Fruit fly (Drosophila melanogaster) whole organism, embryonic: ENCODE measurements around the gene ND-39.

Source experiments
- BEAF-32 ChIP-seq: fragments of 200-800 bp; sonication (Bioruptor generic); optimal IDR thresholded peaks from 3 replicates; lab custom pipeline; 2017; ENCODE audit warnings: missing biosample characterization, missing genetic modification characterization, mild to moderate bottlenecking, moderate library complexity, missing genetic modification reagents
- CG11093 ChIP-seq: fragments of 200-800 bp; sonication (Bioruptor generic); IDR thresholded peaks from 3 replicates; pipeline ENCODE4 v1.3.6; 2022; ENCODE audit warnings: missing biosample characterization, missing genetic modification characterization
- CG12155 ChIP-seq: fragments of 200-800 bp; sonication (Bioruptor generic); optimal IDR thresholded peaks from 3 replicates; lab custom pipeline; 2016; ENCODE audit warnings: missing biosample characterization, missing genetic modification characterization
- CG15479 ChIP-seq: fragments of 200-800 bp; sonication (Bioruptor generic); optimal IDR thresholded peaks from 3 replicates; lab custom pipeline; 2019; ENCODE audit warnings: missing biosample characterization, mild to moderate bottlenecking, missing genetic modification characterization, moderate library complexity
- CG15601 ChIP-seq: fragments of 200-800 bp; sonication (Bioruptor generic); optimal IDR thresholded peaks from 3 replicates; lab custom pipeline; 2019; ENCODE audit warnings: missing biosample characterization, mild to moderate bottlenecking, missing genetic modification characterization, moderate library complexity
- CG17385 ChIP-seq: fragments of 200-800 bp; sonication (Bioruptor generic); optimal IDR thresholded peaks from 3 replicates; lab custom pipeline; 2018; ENCODE audit warnings: missing biosample characterization, mild to moderate bottlenecking, missing genetic modification characterization
- CG18599 ChIP-seq: fragments of 200-800 bp; sonication (Bioruptor generic); optimal IDR thresholded peaks from 3 replicates; lab custom pipeline; 2017; ENCODE audit warnings: missing biosample characterization, missing genetic modification characterization, mild to moderate bottlenecking, moderate library complexity, missing genetic modification reagents
- CG2202 ChIP-seq: fragments of 200-800 bp; sonication (Bioruptor generic); optimal IDR thresholded peaks from 2 replicates; lab custom pipeline; 2018; ENCODE audit warnings: missing biosample characterization, mild to moderate bottlenecking, missing genetic modification characterization
- CG31388 ChIP-seq: fragments of 200-800 bp; sonication (Bioruptor generic); optimal IDR thresholded peaks from 2 replicates; lab custom pipeline; 2016; ENCODE audit warnings: missing biosample characterization, missing genetic modification characterization
- CG33557 ChIP-seq: fragments of 200-800 bp; sonication (Bioruptor generic); optimal IDR thresholded peaks from 2 replicates; lab custom pipeline; 2019; ENCODE audit warnings: missing biosample characterization, mild to moderate bottlenecking, missing genetic modification characterization, moderate library complexity
- CG34376 ChIP-seq: fragments of 200-800 bp; sonication (Bioruptor generic); optimal IDR thresholded peaks from 2 replicates; lab custom pipeline; 2018; ENCODE audit warnings: missing biosample characterization, mild to moderate bottlenecking, missing genetic modification characterization
- CG3847 ChIP-seq: fragments of 200-800 bp; sonication (Bioruptor generic); IDR thresholded peaks from 2 replicates; pipeline ENCODE4 v1.3.6; 2022; ENCODE audit warnings: missing biosample characterization, missing genetic modification characterization
- CG4820 ChIP-seq: fragments of 200-800 bp; sonication (Bioruptor generic); optimal IDR thresholded peaks from 3 replicates; lab custom pipeline; 2016; ENCODE audit warnings: missing biosample characterization, missing genetic modification characterization
- CG5180 ChIP-seq: fragments of 200-800 bp; sonication (Bioruptor generic); optimal IDR thresholded peaks from 3 replicates; lab custom pipeline; 2017; ENCODE audit warnings: missing biosample characterization, missing genetic modification characterization, mild to moderate bottlenecking, moderate library complexity, missing genetic modification reagents
- CG6175 ChIP-seq: fragments of 200-800 bp; sonication (Bioruptor generic); IDR thresholded peaks from 3 replicates; pipeline ENCODE4 v1.3.6; 2022; ENCODE audit warnings: missing biosample characterization, missing genetic modification characterization
- CG7745 ChIP-seq: fragments of 200-800 bp; sonication (Bioruptor generic); optimal IDR thresholded peaks from 2 replicates; lab custom pipeline; 2018; ENCODE audit warnings: missing biosample characterization, mild to moderate bottlenecking, missing genetic modification characterization, moderate library complexity
- CG9727 ChIP-seq: fragments of 200-800 bp; sonication (Bioruptor generic); optimal IDR thresholded peaks from 3 replicates; lab custom pipeline; 2017; ENCODE audit warnings: missing biosample characterization, mild to moderate bottlenecking, missing genetic modification characterization
- CoRest ChIP-seq: fragments of 200-800 bp; sonication (Bioruptor generic); optimal IDR thresholded peaks from 3 replicates; lab custom pipeline; 2018; ENCODE audit warnings: missing biosample characterization, mild to moderate bottlenecking, missing genetic modification characterization, moderate library complexity
- CrebB ChIP-seq: fragments of 200-800 bp; sonication (Bioruptor generic); optimal IDR thresholded peaks from 3 replicates; lab custom pipeline; 2018; ENCODE audit warnings: missing biosample characterization, mild to moderate bottlenecking, missing genetic modification characterization
- Ets65A ChIP-seq: fragments of 200-800 bp; sonication (Bioruptor generic); peaks from one replicate; lab custom pipeline; 2016; ENCODE audit warnings: missing biosample characterization, missing genetic modification characterization
- Ets97D ChIP-seq: fragments of 200-800 bp; sonication (Bioruptor generic); optimal IDR thresholded peaks from 3 replicates; lab custom pipeline; 2016; ENCODE audit warnings: missing biosample characterization, missing genetic modification characterization
- HLHmδ ChIP-seq: fragments of 200-800 bp; sonication (Bioruptor generic); optimal IDR thresholded peaks from 2 replicates; lab custom pipeline; 2018; ENCODE audit warnings: missing biosample characterization, mild to moderate bottlenecking, missing genetic modification characterization, moderate library complexity
- Hey ChIP-seq: fragments of 200-800 bp; sonication (Bioruptor generic); optimal IDR thresholded peaks from 3 replicates; lab custom pipeline; 2018; ENCODE audit warnings: missing biosample characterization, mild to moderate bottlenecking, missing genetic modification characterization
- Lpt ChIP-seq: fragments of >200 bp; optimal IDR thresholded peaks from 2 replicates; lab custom pipeline; 2018; ENCODE audit warnings: missing biosample characterization, missing genetic modification characterization
- Ptx1 ChIP-seq: fragments of 200-800 bp; sonication (Bioruptor generic); IDR thresholded peaks from 2 replicates; pipeline ENCODE4 v1.3.6; 2022; ENCODE audit warnings: missing biosample characterization, missing genetic modification characterization
- Ravus ChIP-seq: fragments of 200-800 bp; sonication (Bioruptor generic); IDR thresholded peaks from 2 replicates; pipeline ENCODE4 v1.3.6; 2022; ENCODE audit warnings: missing biosample characterization, missing genetic modification characterization
- Side ChIP-seq: fragments of 200-800 bp; sonication (Bioruptor generic); optimal IDR thresholded peaks from 2 replicates; lab custom pipeline; 2016; ENCODE audit warnings: missing biosample characterization, missing genetic modification characterization
- Sry-δ ChIP-seq: fragments of 200-800 bp; sonication (Bioruptor generic); optimal IDR thresholded peaks from 2 replicates; lab custom pipeline; 2016; ENCODE audit warnings: missing biosample characterization, missing genetic modification characterization
- TFAM ChIP-seq: fragments of 200-800 bp; sonication (Bioruptor generic); optimal IDR thresholded peaks from 2 replicates; lab custom pipeline; 2017; ENCODE audit warnings: missing biosample characterization, missing genetic modification characterization, inconsistent platforms
- dati ChIP-seq: fragments of 200-800 bp; sonication (Bioruptor generic); IDR thresholded peaks from 2 replicates; pipeline ENCODE4 v1.3.6; 2022; ENCODE audit warnings: missing biosample characterization, missing genetic modification characterization
- dmrt99B ChIP-seq: fragments of 200-800 bp; sonication (Bioruptor generic); optimal IDR thresholded peaks from 2 replicates; lab custom pipeline; 2018; ENCODE audit warnings: missing biosample characterization, mild to moderate bottlenecking, missing genetic modification characterization, moderate library complexity
- inv ChIP-seq: fragments of 200-800 bp; sonication (Bioruptor generic); IDR thresholded peaks from 2 replicates; pipeline ENCODE4 v1.3.6; 2022; ENCODE audit warnings: missing biosample characterization, missing genetic modification characterization; ENCODE audit not compliant: partially characterized antibody
- ken ChIP-seq: fragments of 200-800 bp; sonication (Bioruptor generic); IDR thresholded peaks from 3 replicates; pipeline ENCODE4 v1.3.6; 2022; ENCODE audit warnings: missing biosample characterization, missing genetic modification characterization
- klu ChIP-seq: fragments of 200-800 bp; sonication (Bioruptor generic); IDR thresholded peaks from 2 replicates; pipeline ENCODE4 v1.3.6; 2022; ENCODE audit warnings: missing biosample characterization, missing genetic modification characterization
- knrl ChIP-seq: fragments of 200-800 bp; sonication (Bioruptor generic); IDR thresholded peaks from 3 replicates; pipeline ENCODE4 v1.3.6; 2022; ENCODE audit warnings: missing biosample characterization, missing genetic modification characterization; ENCODE audit not compliant: partially characterized antibody
- lbe ChIP-seq: fragments of 200-800 bp; sonication (Bioruptor generic); optimal IDR thresholded peaks from 2 replicates; lab custom pipeline; 2016; ENCODE audit warnings: missing biosample characterization, mild to moderate bottlenecking, missing genetic modification characterization
- lilli ChIP-seq: fragments of 200-800 bp; sonication (Bioruptor generic); optimal IDR thresholded peaks from 3 replicates; lab custom pipeline; 2016; ENCODE audit warnings: missing biosample characterization, missing genetic modification characterization
- lola ChIP-seq, 3 experiments: fragments of >200 bp in 2 of 3; fragments of 200-800 bp in 1 of 3; sonication (Bioruptor generic) in 1 of 3; optimal IDR thresholded peaks; 2 replicates each; lab custom pipeline; 2017 to 2019; ENCODE audit warnings: missing biosample characterization in 3 of 3, missing genetic modification characterization in 3 of 3, mild to moderate bottlenecking in 1 of 3, moderate library complexity in 1 of 3
- lov ChIP-seq, 2 experiments: fragments of 200-800 bp in 1 of 2; fragments of >200 bp in 1 of 2; sonication (Bioruptor generic) in 1 of 2; IDR thresholded peaks in 1 of 2; optimal IDR thresholded peaks in 1 of 2; 2 replicates in 1 of 2; 3 replicates in 1 of 2; pipeline versions ENCODE4 v1.3.6 to Lab custom; 2017 to 2022; ENCODE audit warnings: missing biosample characterization in 1 of 2, missing genetic modification characterization in 1 of 2
- mirr ChIP-seq: fragments of 200-800 bp; sonication (Bioruptor generic); optimal IDR thresholded peaks from 3 replicates; lab custom pipeline; 2018; ENCODE audit warnings: missing biosample characterization, mild to moderate bottlenecking, missing genetic modification characterization
- nmo ChIP-seq: fragments of 200-800 bp; sonication (Bioruptor generic); optimal IDR thresholded peaks from 2 replicates; lab custom pipeline; 2018; ENCODE audit warnings: missing biosample characterization, mild to moderate bottlenecking, missing genetic modification characterization, moderate library complexity
- pho ChIP-seq: fragments of 200-800 bp; sonication (Bioruptor generic); optimal IDR thresholded peaks from 2 replicates; lab custom pipeline; 2016; ENCODE audit warnings: missing biosample characterization, missing genetic modification characterization
- phol ChIP-seq: fragments of 200-800 bp; sonication (Bioruptor generic); optimal IDR thresholded peaks from 3 replicates; lab custom pipeline; 2018; ENCODE audit warnings: missing biosample characterization, mild to moderate bottlenecking, missing genetic modification characterization, moderate library complexity
- row ChIP-seq: fragments of 200-800 bp; sonication (Bioruptor generic); IDR thresholded peaks from 3 replicates; pipeline ENCODE4 v1.3.6; 2022; ENCODE audit warnings: missing biosample characterization, missing genetic modification characterization
- sisA ChIP-seq: fragments of 200-800 bp; sonication (Bioruptor generic); IDR thresholded peaks from 2 replicates; pipeline ENCODE4 v1.3.6; 2022; ENCODE audit warnings: missing biosample characterization, missing genetic modification characterization
- tap ChIP-seq: fragments of 200-800 bp; optimal IDR thresholded peaks from 3 replicates; lab custom pipeline; 2019; ENCODE audit warnings: missing biosample characterization, mild to moderate bottlenecking, missing genetic modification characterization, moderate library complexity
- ttk ChIP-seq: fragments of 200-800 bp; sonication (Bioruptor generic); IDR thresholded peaks from 2 replicates; pipeline ENCODE4 v2.1.2; 2022; ENCODE audit warnings: missing biosample characterization, missing genetic modification characterization

Gene ND-39

dm6 chr3L:20452813-20453682 lies 38.8 kb upstream of the ND-39 start, which contains the start of gene CG5199 (continued):
- TF ChIP-seq CG34376 (GFP tag; lab: Kevin White, UChicago), result no peak
- TF ChIP-seq dmrt99B (tag; lab: Kevin White, UChicago), result peak; percentile 50
- no peak for TF ChIP-seq HLHmδ
- no peak for TF ChIP-seq CG7745 (tag; lab: Kevin White, UChicago)
- TF ChIP-seq CrebB (tag; lab: Kevin White, UChicago), result no peak
- peak; percentile 87 for TF ChIP-seq CG9727 (GFP tag; lab: Kevin White, UChicago)
- no peak for TF ChIP-seq lov (optimal IDR thresholded peaks at IDR 0.05; lab: Kevin White, UChicago)
- no peak for TF ChIP-seq lov (GFP tag; IDR thresholded peaks at IDR 0.05; lab: Robert Waterston, UW)
- TF ChIP-seq tap (tag; lab: Kevin White, UChicago), result peak; percentile 45
- peak; percentile 49 for TF ChIP-seq sisA (GFP tag; lab: Robert Waterston, UW)
- peak in 1 of 3 experiments; percentile 75 for TF ChIP-seq lola (GFP tag; optimal IDR thresholded peaks at IDR 0.05; lab: Kevin White, UChicago)
- TF ChIP-seq CG15479, result peak; percentile 43
- TF ChIP-seq CoRest (tag; lab: Kevin White, UChicago), result peak; percentile 85
- peak; percentile 58 for TF ChIP-seq CG12155
- TF ChIP-seq Hey (tag; lab: Kevin White, UChicago), result no peak
- TF ChIP-seq Sry-δ (GFP tag; lab: Kevin White, UChicago), result peak; percentile 89
- no peak for TF ChIP-seq mirr
- TF ChIP-seq Side, result no peak
- peak; percentile 92 for TF ChIP-seq Ets65A (GFP tag; lab: Kevin White, UChicago)
- TF ChIP-seq CG11093 (GFP tag; lab: Robert Waterston, UW), result peak; percentile 63; the same call in 2 of the 3 replicates
- peak; percentile 65 for TF ChIP-seq CG15601
- TF ChIP-seq inv (GFP tag; lab: Robert Waterston, UW), result peak; percentile 84
- TF ChIP-seq phol (tag; lab: Kevin White, UChicago), result peak; percentile 85
- TF ChIP-seq CG6175 (GFP tag; lab: Robert Waterston, UW), result 0 out of 3 replicates have a peak, but pooled peaks have one; percentile 51
- no peak for TF ChIP-seq CG5180 (GFP tag; lab: Kevin White, UChicago)
- no peak for TF ChIP-seq dati (GFP tag; lab: Robert Waterston, UW)
- TF ChIP-seq CG33557 (GFP tag; lab: Kevin White, UChicago), result peak; percentile 62
- TF ChIP-seq lilli (GFP tag; lab: Kevin White, UChicago), result peak; percentile 10
- TF ChIP-seq nmo, result peak; percentile 88
- TF ChIP-seq Ptx1, result peak; percentile 80
- peak; percentile 67 for TF ChIP-seq CG4820 (GFP tag; lab: Kevin White, UChicago)
- TF ChIP-seq CG31388 (GFP tag; lab: Kevin White, UChicago), result peak; percentile 56
- peak; percentile 35; the same call in 1 of the 2 replicates for TF ChIP-seq klu (GFP tag; lab: Robert Waterston, UW)
- peak; percentile 69 for TF ChIP-seq CG18599 (GFP tag; lab: Kevin White, UChicago)
- peak; percentile 80 for TF ChIP-seq knrl (GFP tag; lab: Robert Waterston, UW)
- peak; percentile 82 for TF ChIP-seq BEAF-32
- TF ChIP-seq TFAM (GFP tag; lab: Kevin White, UChicago), result no peak
- TF ChIP-seq Lpt (GFP tag; lab: Kevin White, UChicago), result no peak
- TF ChIP-seq ttk (GFP tag; lab: Robert Waterston, UW), result peak; percentile 59; the same call in 1 of the 2 replicates
- peak; percentile 64; the same call in 1 of the 2 replicates for TF ChIP-seq CG3847 (GFP tag; lab: Robert Waterston, UW)
- peak; percentile 1 for TF ChIP-seq lbe (GFP tag; lab: Kevin White, UChicago)
- peak; percentile 36 for TF ChIP-seq CG17385 (GFP tag; lab: Kevin White, UChicago)
- 0 out of 3 replicates have a peak, but pooled peaks have one; percentile 18 for TF ChIP-seq ken (GFP tag; lab: Robert Waterston, UW)
- peak; percentile 40 for TF ChIP-seq Ets97D (GFP tag; lab: Kevin White, UChicago)
- peak; percentile 80 for TF ChIP-seq row (GFP tag; lab: Robert Waterston, UW)
- TF ChIP-seq Ravus (GFP tag; lab: Robert Waterston, UW), result peak; percentile 5; the same call in 1 of the 2 replicates
- TF ChIP-seq CG2202 (tag; lab: Kevin White, UChicago), result peak; percentile 10
- TF ChIP-seq pho, result peak; percentile 15
